Worm (Caenorhabditis elegans) whole organism, early embryonic: ENCODE results near the gene C03B1.3.

ENCODE experiments used
- F13C5.2 ChIP-seq: sonication (generic microtip); optimal IDR thresholded peaks from 2 replicates; lab custom pipeline; 2017; ENCODE audit warnings: mild to moderate bottlenecking, missing genetic modification characterization, inconsistent platforms, missing compliant biosample characterization
- aly-1 ChIP-seq: sonication (generic microtip); optimal IDR thresholded peaks from 2 replicates; lab custom pipeline; 2016; ENCODE audit warnings: missing genetic modification characterization, missing compliant biosample characterization
- ama-1 ChIP-seq: fragments of 150-350 bp; optimal IDR thresholded peaks from 2 replicates; lab custom pipeline; 2014
- ceh-13 ChIP-seq: fragments of 200-800 bp; sonication (Bioruptor generic); optimal IDR thresholded peaks from 2 replicates; lab custom pipeline; 2018; ENCODE audit warnings: mild to moderate bottlenecking, missing genetic modification characterization, missing compliant biosample characterization
- ets-7 ChIP-seq: sonication (generic microtip); optimal IDR thresholded peaks from 2 replicates; lab custom pipeline; 2016; ENCODE audit warnings: missing genotype, missing genetic modification characterization, missing compliant biosample characterization
- flt-1 ChIP-seq: fragments of 200-800 bp; sonication (Bioruptor generic); IDR thresholded peaks from 2 replicates; pipeline ENCODE4 v1.3.6; 2022; ENCODE audit warnings: missing genetic modification characterization, missing compliant biosample characterization
- hmbx-1 ChIP-seq: sonication (generic microtip); optimal IDR thresholded peaks from 2 replicates; lab custom pipeline; 2016; ENCODE audit warnings: mild to moderate bottlenecking, missing genetic modification characterization, missing compliant biosample characterization
- hmg-4 ChIP-seq: fragments of 200-800 bp; sonication (Bioruptor generic); optimal IDR thresholded peaks from 2 replicates; lab custom pipeline; 2018; ENCODE audit warnings: mild to moderate bottlenecking, missing genetic modification characterization, missing compliant biosample characterization
- hnd-1 ChIP-seq: sonication (generic microtip); optimal IDR thresholded peaks from 2 replicates; lab custom pipeline; 2016; ENCODE audit warnings: missing genetic modification characterization, missing compliant biosample characterization
- pes-1 ChIP-seq: fragments of 200-800 bp; sonication (Bioruptor generic); IDR thresholded peaks from 2 replicates; pipeline ENCODE4 v1.3.6; 2022; ENCODE audit warnings: missing genetic modification reagents, missing genetic modification characterization, missing compliant biosample characterization
- sea-1 ChIP-seq: fragments of 200-800 bp; sonication (Bioruptor generic); conservative IDR thresholded peaks from 2 replicates; pipeline ENCODE4 v1.3.6; 2022; ENCODE audit warnings: missing genetic modification characterization, missing compliant biosample characterization
- tra-4 ChIP-seq: sonication (generic microtip); optimal IDR thresholded peaks from 2 replicates; lab custom pipeline; 2017; ENCODE audit warnings: missing genetic modification characterization, missing compliant biosample characterization

- no peak for TF ChIP-seq F13C5.2 (tag; lab: Kevin White, UChicago)
- TF ChIP-seq pes-1 (GFP tag; lab: Robert Waterston, UW) = no peak
- no peak for TF ChIP-seq ets-7 (tag; lab: Kevin White, UChicago)
- TF ChIP-seq hnd-1 (tag; lab: Kevin White, UChicago) = no peak
- no peak for TF ChIP-seq tra-4
- TF ChIP-seq aly-1 (tag; lab: Kevin White, UChicago) = no peak
- TF ChIP-seq flt-1 (GFP tag; lab: Robert Waterston, UW) = no peak
- no peak for TF ChIP-seq sea-1 (GFP tag; lab: Robert Waterston, UW)
- TF ChIP-seq hmg-4 = no peak
- TF ChIP-seq ceh-13 (GFP tag; lab: Kevin White, UChicago) = no peak
- no peak for TF ChIP-seq hmbx-1 (tag; lab: Kevin White, UChicago)
- TF ChIP-seq ama-1 (lab: Kevin White, UChicago) = no peak
These were observed 19.4 kb downstream of the C03B1.3 start, which contains the start of gene igdb-3 for ce11 chrX:6385185-6385584.
